Fruit fly (Drosophila melanogaster): ENCODE measurements around the gene Nepl16.

- TF ChIP-seq Usf (GFP tag; optimal IDR thresholded peaks at IDR 0.05) (no peak), CG8388 (GFP tag; optimal IDR thresholded peaks at IDR 0.05) (no peak), CG8478 (optimal IDR thresholded peaks at IDR 0.05) (no peak), Lim3 (GFP tag; IDR thresholded peaks at IDR 0.05) (no peak), da (GFP tag; optimal IDR thresholded peaks at IDR 0.05) (no peak)
These were observed 17.7 kb downstream of the Nepl16 start, which contains the start of gene fd96Cb for dm6 chr3R:25094639-25095038.
